Fruit fly (Drosophila melanogaster) whole organism, embryonic: ENCODE measurements around the gene CG13113.

Experiments used
- B-H1 ChIP-seq: fragments of 200-800 bp; sonication (Bioruptor generic); IDR thresholded peaks from 3 replicates; pipeline ENCODE4 v1.3.6; 2022; ENCODE audit warnings: missing biosample characterization, missing genetic modification characterization
- Blimp-1 ChIP-seq: fragments of 200-800 bp; sonication (Bioruptor generic); optimal IDR thresholded peaks from 3 replicates; lab custom pipeline; 2018; ENCODE audit warnings: missing biosample characterization, missing genetic modification characterization, mild to moderate bottlenecking, moderate library complexity, missing genetic modification reagents
- BtbVII ChIP-seq: fragments of 200-800 bp; sonication (Bioruptor generic); optimal IDR thresholded peaks from 3 replicates; lab custom pipeline; 2017; ENCODE audit warnings: missing biosample characterization, mild to moderate bottlenecking, missing genetic modification characterization
- CG10565 ChIP-seq: fragments of 200-800 bp; sonication (Bioruptor generic); optimal IDR thresholded peaks from 3 replicates; lab custom pipeline; 2016; ENCODE audit warnings: missing biosample characterization, mild to moderate bottlenecking, missing genetic modification characterization
- CG10654 ChIP-seq: fragments of 200-800 bp; sonication (Bioruptor generic); optimal IDR thresholded peaks from 2 replicates; lab custom pipeline; 2016; ENCODE audit warnings: missing biosample characterization, missing genetic modification characterization
- CG11456 ChIP-seq: fragments of 200-800 bp; sonication (Bioruptor generic); IDR thresholded peaks from 3 replicates; pipeline ENCODE4 v1.3.6; 2022; ENCODE audit warnings: missing biosample characterization, missing genetic modification characterization
- CG11695 ChIP-seq: fragments of 200-800 bp; sonication (Bioruptor generic); IDR thresholded peaks from 3 replicates; pipeline ENCODE4 v1.3.6; 2022; ENCODE audit warnings: missing biosample characterization, missing genetic modification characterization
- CG12236 ChIP-seq: fragments of 200-800 bp; sonication (Bioruptor generic); optimal IDR thresholded peaks from 2 replicates; lab custom pipeline; 2016; ENCODE audit warnings: missing biosample characterization, missing genetic modification characterization
- CG17361 ChIP-seq: fragments of 200-800 bp; sonication (Bioruptor generic); IDR thresholded peaks from 3 replicates; pipeline ENCODE4 v1.3.6; 2022; ENCODE audit warnings: missing biosample characterization, missing genetic modification characterization
- CG2199 ChIP-seq: fragments of 200-800 bp; sonication (Bioruptor generic); IDR thresholded peaks from 3 replicates; pipeline ENCODE4 v1.3.6; 2022; ENCODE audit warnings: missing biosample characterization, missing genetic modification characterization
- CG32532 ChIP-seq: fragments of 200-800 bp; sonication (Bioruptor generic); IDR thresholded peaks from 2 replicates; pipeline ENCODE4 v1.3.6; 2022; ENCODE audit warnings: missing biosample characterization, missing genetic modification characterization
- CG4424 ChIP-seq: fragments of 200-800 bp; sonication (Bioruptor generic); optimal IDR thresholded peaks from 3 replicates; lab custom pipeline; 2016; ENCODE audit warnings: missing biosample characterization, missing genetic modification characterization
- CG7839 ChIP-seq: fragments of 200-800 bp; sonication (Bioruptor generic); optimal IDR thresholded peaks from 3 replicates; lab custom pipeline; 2018; ENCODE audit warnings: missing biosample characterization, mild to moderate bottlenecking, missing genetic modification characterization, moderate library complexity
- CG7987 ChIP-seq: fragments of 200-800 bp; sonication (Bioruptor generic); optimal IDR thresholded peaks from 2 replicates; lab custom pipeline; 2018; ENCODE audit warnings: missing biosample characterization, mild to moderate bottlenecking, missing genetic modification characterization, moderate library complexity
- Camta ChIP-seq: fragments of 200-800 bp; sonication (Bioruptor generic); optimal IDR thresholded peaks from 2 replicates; lab custom pipeline; 2016; ENCODE audit warnings: missing biosample characterization, missing genetic modification characterization
- Ets65A ChIP-seq: fragments of 200-800 bp; sonication (Bioruptor generic); peaks from one replicate; lab custom pipeline; 2016; ENCODE audit warnings: missing biosample characterization, missing genetic modification characterization
- Gug ChIP-seq: fragments of 200-800 bp; sonication (Bioruptor generic); IDR thresholded peaks from 4 replicates; pipeline ENCODE4 v1.3.6; 2022; ENCODE audit warnings: missing biosample characterization, missing genetic modification characterization
- Hand ChIP-seq: fragments of 200-800 bp; sonication (Bioruptor generic); optimal IDR thresholded peaks from 2 replicates; lab custom pipeline; 2017; ENCODE audit warnings: mild to moderate bottlenecking, missing biosample characterization, missing genetic modification reagents, missing genetic modification characterization
- Max ChIP-seq: fragments of 200-800 bp; sonication (Bioruptor generic); optimal IDR thresholded peaks from 2 replicates; lab custom pipeline; 2016; ENCODE audit warnings: missing biosample characterization, mild to moderate bottlenecking, missing genetic modification characterization
- Ravus ChIP-seq: fragments of 200-800 bp; sonication (Bioruptor generic); IDR thresholded peaks from 2 replicates; pipeline ENCODE4 v1.3.6; 2022; ENCODE audit warnings: missing biosample characterization, missing genetic modification characterization
- Rx ChIP-seq: fragments of 200-800 bp; sonication (Bioruptor generic); IDR thresholded peaks from 2 replicates; pipeline ENCODE4 v1.3.6; 2022; ENCODE audit warnings: missing biosample characterization, missing genetic modification characterization
- Side ChIP-seq: fragments of 200-800 bp; sonication (Bioruptor generic); optimal IDR thresholded peaks from 2 replicates; lab custom pipeline; 2016; ENCODE audit warnings: missing biosample characterization, missing genetic modification characterization
- Six4 ChIP-seq: fragments of 200-800 bp; sonication (Bioruptor generic); optimal IDR thresholded peaks from 2 replicates; lab custom pipeline; 2016; ENCODE audit warnings: missing biosample characterization, missing genetic modification characterization
- amos ChIP-seq: fragments of 200-800 bp; sonication (Bioruptor generic); IDR thresholded peaks from 2 replicates; pipeline ENCODE4 v1.3.6; 2022; ENCODE audit warnings: missing biosample characterization, missing genetic modification characterization; ENCODE audit not compliant: partially characterized antibody
- ap ChIP-seq: fragments of 200-800 bp; sonication (Bioruptor generic); IDR thresholded peaks from 2 replicates; pipeline ENCODE4 v1.3.6; 2022; ENCODE audit warnings: missing biosample characterization, missing genetic modification characterization
- ara ChIP-seq: fragments of 200-800 bp; sonication (Bioruptor generic); IDR thresholded peaks from 2 replicates; pipeline ENCODE4 v1.3.6; 2022; ENCODE audit warnings: missing biosample characterization, missing genetic modification characterization
- cad ChIP-seq: fragments of >200 bp; optimal IDR thresholded peaks from 2 replicates; lab custom pipeline; 2017; ENCODE audit warnings: missing biosample characterization, missing genetic modification characterization
- ci ChIP-seq: fragments of 200-800 bp; sonication (Bioruptor generic); IDR thresholded peaks from 3 replicates; pipeline ENCODE4 v1.3.6; 2022; ENCODE audit warnings: missing biosample characterization, missing genetic modification characterization
- croc ChIP-seq: fragments of 200-800 bp; sonication (Bioruptor generic); conservative IDR thresholded peaks from 3 replicates; pipeline ENCODE4 v1.3.6; 2022; ENCODE audit warnings: missing biosample characterization, missing genetic modification characterization
- crp ChIP-seq, 2 experiments: fragments of 200-800 bp; sonication (Bioruptor generic); optimal IDR thresholded peaks; 2 replicates in 1 of 2; 3 replicates in 1 of 2; lab custom pipeline; 2017; ENCODE audit warnings: missing biosample characterization in 2 of 2, missing genetic modification characterization in 2 of 2, mild to moderate bottlenecking in 1 of 2, moderate library complexity in 1 of 2
- dan ChIP-seq: fragments of 200-800 bp; sonication (Bioruptor generic); IDR thresholded peaks from 2 replicates; pipeline ENCODE4 v1.3.6; 2022; ENCODE audit warnings: missing biosample characterization, missing genetic modification characterization
- ems ChIP-seq: fragments of 200-800 bp; sonication (Bioruptor generic); optimal IDR thresholded peaks from 3 replicates; lab custom pipeline; 2016; ENCODE audit warnings: missing biosample characterization, missing genetic modification characterization
- en ChIP-seq: fragments of 200-800 bp; sonication (Bioruptor generic); optimal IDR thresholded peaks from 2 replicates; lab custom pipeline; 2016; ENCODE audit warnings: missing biosample characterization, missing genetic modification characterization
- esg ChIP-seq: fragments of 200-800 bp; sonication (Bioruptor generic); conservative IDR thresholded peaks from 2 replicates; pipeline ENCODE4 v1.3.6; 2022; ENCODE audit warnings: missing biosample characterization, missing genetic modification characterization
- gce ChIP-seq: fragments of 200-800 bp; sonication (Bioruptor generic); IDR thresholded peaks from 3 replicates; pipeline ENCODE4 v1.3.6; 2022; ENCODE audit warnings: missing biosample characterization, missing genetic modification characterization
- hb ChIP-seq: fragments of 200-800 bp; sonication (Bioruptor generic); IDR thresholded peaks from 3 replicates; pipeline ENCODE4 v1.3.6; 2022; ENCODE audit warnings: missing biosample characterization, missing genetic modification characterization; ENCODE audit not compliant: partially characterized antibody
- ind ChIP-seq: fragments of 200-800 bp; sonication (Bioruptor generic); optimal IDR thresholded peaks from 3 replicates; lab custom pipeline; 2016; ENCODE audit warnings: missing biosample characterization, missing genetic modification characterization
- lmd ChIP-seq: fragments of 200-800 bp; sonication (Bioruptor generic); IDR thresholded peaks from 2 replicates; pipeline ENCODE4 v1.3.6; 2022; ENCODE audit warnings: missing biosample characterization, missing genetic modification characterization
- luna ChIP-seq: fragments of 200-800 bp; sonication (Bioruptor generic); optimal IDR thresholded peaks from 2 replicates; lab custom pipeline; 2016; ENCODE audit warnings: missing biosample characterization, missing genetic modification characterization
- pan ChIP-seq, 4 experiments: fragments of >200 bp in 3 of 4; fragments of 200-800 bp in 1 of 4; sonication (Bioruptor generic) in 1 of 4; optimal IDR thresholded peaks in 3 of 4; IDR thresholded peaks in 1 of 4; 2 replicates each; pipeline versions ENCODE4 v1.3.6 to Lab custom; 2017 to 2022; ENCODE audit warnings: missing biosample characterization in 2 of 4, missing genetic modification characterization in 2 of 4, mixed read lengths in 1 of 4
- prd ChIP-seq, 3 experiments: fragments of >200 bp in 2 of 3; fragments of 200-800 bp in 1 of 3; sonication (Bioruptor generic) in 1 of 3; optimal IDR thresholded peaks in 2 of 3; IDR thresholded peaks in 1 of 3; 2 replicates in 2 of 3; 3 replicates in 1 of 3; pipeline versions ENCODE4 v1.3.6 to Lab custom; 2017 to 2022; ENCODE audit warnings: missing biosample characterization in 1 of 3, missing genetic modification characterization in 1 of 3
- pros ChIP-seq: fragments of 200-800 bp; sonication (Bioruptor generic); optimal IDR thresholded peaks from 3 replicates; lab custom pipeline; 2019; ENCODE audit warnings: missing biosample characterization, mild to moderate bottlenecking, missing genetic modification characterization, moderate library complexity
- slp2 ChIP-seq: fragments of 200-800 bp; sonication (Bioruptor generic); optimal IDR thresholded peaks from 2 replicates; lab custom pipeline; 2016; ENCODE audit warnings: missing biosample characterization, missing genetic modification characterization
- sna ChIP-seq: fragments of 200-800 bp; sonication (Bioruptor generic); IDR thresholded peaks from 2 replicates; pipeline ENCODE4 v1.3.6; 2022; ENCODE audit warnings: missing biosample characterization, missing genetic modification characterization; ENCODE audit not compliant: partially characterized antibody
- ssp ChIP-seq: fragments of 200-800 bp; sonication (Bioruptor generic); IDR thresholded peaks from 2 replicates; pipeline ENCODE4 v1.3.6; 2022; ENCODE audit warnings: missing biosample characterization, missing genetic modification characterization
- stwl ChIP-seq: fragments of 200-800 bp; sonication (Bioruptor generic); optimal IDR thresholded peaks from 3 replicates; lab custom pipeline; 2018; ENCODE audit warnings: missing biosample characterization, mild to moderate bottlenecking, missing genetic modification characterization, moderate library complexity
- tna ChIP-seq: fragments of 200-800 bp; sonication (Bioruptor generic); IDR thresholded peaks from 2 replicates; pipeline ENCODE4 v1.3.6; 2022; ENCODE audit warnings: missing biosample characterization, missing genetic modification characterization; ENCODE audit not compliant: partially characterized antibody
- unpg ChIP-seq: fragments of 200-800 bp; sonication (Bioruptor generic); optimal IDR thresholded peaks from 3 replicates; lab custom pipeline; 2018; ENCODE audit warnings: missing biosample characterization, mild to moderate bottlenecking, missing genetic modification characterization, moderate library complexity
- z ChIP-seq: fragments of 200-800 bp; sonication (Bioruptor generic); IDR thresholded peaks from 3 replicates; pipeline ENCODE4 v1.3.6; 2022; ENCODE audit warnings: missing biosample characterization, missing genetic modification characterization
- zen2 ChIP-seq: fragments of 200-800 bp; sonication (Bioruptor generic); IDR thresholded peaks from 3 replicates; pipeline ENCODE4 v1.3.6; 2022; ENCODE audit warnings: missing biosample characterization, missing genetic modification characterization; ENCODE audit not compliant: partially characterized antibody

Gene CG13113

dm6 chr2L:9505372-9506103, 38.4 kb upstream of the CG13113 start (continued):
- TF ChIP-seq zen2 (GFP tag; lab: Robert Waterston, UW), result no peak
- TF ChIP-seq pros (GFP tag; lab: Kevin White, UChicago), result no peak
- peak; percentile 38 for TF ChIP-seq CG4424 (GFP tag; lab: Kevin White, UChicago)
- no peak for TF ChIP-seq en (GFP tag; lab: Kevin White, UChicago)
- TF ChIP-seq ems (GFP tag; lab: Kevin White, UChicago), result no peak
- no peak for TF ChIP-seq luna
- no peak for TF ChIP-seq ssp
- TF ChIP-seq Ravus (GFP tag; lab: Robert Waterston, UW), result no peak
- peak; percentile 12 for TF ChIP-seq unpg (GFP tag; lab: Kevin White, UChicago)
- no peak for TF ChIP-seq sna
- TF ChIP-seq slp2 (GFP tag; lab: Kevin White, UChicago), result no peak
- TF ChIP-seq gce (GFP tag; lab: Robert Waterston, UW), result no peak
- no peak for TF ChIP-seq Ets65A (GFP tag; lab: Kevin White, UChicago)
- peak; percentile 25 for TF ChIP-seq CG7839 (tag; lab: Kevin White, UChicago)
- no peak for TF ChIP-seq tna (GFP tag; lab: Robert Waterston, UW)
- no peak for TF ChIP-seq crp (GFP tag; optimal IDR thresholded peaks at IDR 0.05; lab: Kevin White, UChicago)
- no peak for TF ChIP-seq ap
- TF ChIP-seq CG11695 (GFP tag; lab: Robert Waterston, UW), result no peak
- TF ChIP-seq CG12236 (GFP tag; lab: Kevin White, UChicago), result no peak
- TF ChIP-seq Blimp-1 (GFP tag; lab: Kevin White, UChicago), result peak; percentile 62
- TF ChIP-seq Gug, result no peak
- no peak for TF ChIP-seq prd (optimal IDR thresholded peaks at IDR 0.05; lab: Kevin White, UChicago)
- peak; percentile 35; the same call in 1 of the 3 replicates for TF ChIP-seq prd (GFP tag; IDR thresholded peaks at IDR 0.05; lab: Robert Waterston, UW)
- no peak for TF ChIP-seq ara (GFP tag; lab: Robert Waterston, UW)
- TF ChIP-seq ci (GFP tag; lab: Robert Waterston, UW), result peak; percentile 39; the same call in 1 of the 3 replicates
- TF ChIP-seq CG10654 (GFP tag; lab: Kevin White, UChicago), result no peak
- no peak for TF ChIP-seq CG10565 (GFP tag; lab: Kevin White, UChicago)
- no peak for TF ChIP-seq Side (GFP tag; lab: Kevin White, UChicago)
- TF ChIP-seq ind (GFP tag; lab: Kevin White, UChicago), result no peak
- no peak for TF ChIP-seq CG32532 (GFP tag; lab: Robert Waterston, UW)
- no peak for TF ChIP-seq lmd
- TF ChIP-seq dan (GFP tag; lab: Robert Waterston, UW), result no peak
- TF ChIP-seq esg (GFP tag; lab: Robert Waterston, UW), result no peak
- no peak for TF ChIP-seq CG2199 (GFP tag; lab: Robert Waterston, UW)
- no peak for TF ChIP-seq Max (GFP tag; lab: Kevin White, UChicago)
- TF ChIP-seq Rx (GFP tag; lab: Robert Waterston, UW), result no peak
- peak; percentile 22 for TF ChIP-seq Six4 (GFP tag; lab: Kevin White, UChicago)
- no peak for TF ChIP-seq amos (GFP tag; lab: Robert Waterston, UW)
- no peak for TF ChIP-seq croc
- TF ChIP-seq hb (GFP tag; lab: Robert Waterston, UW), result no peak
- TF ChIP-seq stwl (tag; lab: Kevin White, UChicago), result no peak
- no peak for TF ChIP-seq Hand (GFP tag; lab: Kevin White, UChicago)
- no peak for TF ChIP-seq BtbVII (GFP tag; lab: Kevin White, UChicago)
- TF ChIP-seq B-H1 (GFP tag; lab: Robert Waterston, UW), result no peak
- TF ChIP-seq CG17361, result no peak
- no peak for TF ChIP-seq z (GFP tag; lab: Robert Waterston, UW)
- TF ChIP-seq Camta (GFP tag; lab: Kevin White, UChicago), result no peak
- no peak for TF ChIP-seq cad (GFP tag; lab: Kevin White, UChicago)
- TF ChIP-seq pan (optimal IDR thresholded peaks at IDR 0.05; lab: Kevin White, UChicago), result no peak
- no peak for TF ChIP-seq pan (GFP tag; optimal IDR thresholded peaks at IDR 0.05 in 1 of 2, IDR thresholded peaks at IDR 0.05 in 1 of 2)
- no peak for TF ChIP-seq CG7987 (GFP tag; lab: Kevin White, UChicago)
- no peak for TF ChIP-seq CG11456 (GFP tag; lab: Robert Waterston, UW)
